Worm (Caenorhabditis elegans): ENCODE measurements around the gene ZK1290.5.

- TF ChIP-seq flt-1 (GFP tag; IDR thresholded peaks at IDR 0.05), result no peak
- no peak for TF ChIP-seq med-1 (GFP tag; optimal IDR thresholded peaks at IDR 0.05; ENCODE audit: insufficient read depth)
- TF ChIP-seq ztf-23 (GFP tag; IDR thresholded peaks at IDR 0.05), result no peak
Measured at ce11 chrII:7577412-7577811, 48.0 kb downstream of the ZK1290.5 start, which contains the start of gene F35D2.6.

Measured in whole organism, midembryonic.